Fruit fly (Drosophila melanogaster) whole organism, prepupa: Measurements from ENCODE around the gene Grl36b.

ENCODE experiments used
- Blimp-1 ChIP-seq: fragments of 200-800 bp; sonication (Bioruptor generic); optimal IDR thresholded peaks from 3 replicates; lab custom pipeline; 2017; ENCODE audit warnings: missing biosample characterization, missing genetic modification characterization, mild to moderate bottlenecking, moderate library complexity, missing genetic modification reagents
- CG10631 ChIP-seq: fragments of 200-800 bp; sonication (Bioruptor generic); optimal IDR thresholded peaks from 2 replicates; lab custom pipeline; 2016; ENCODE audit warnings: missing biosample characterization, missing genetic modification characterization
- CG10669 ChIP-seq: fragments of 200-800 bp; sonication (Bioruptor generic); optimal IDR thresholded peaks from 3 replicates; lab custom pipeline; 2018; ENCODE audit warnings: missing biosample characterization, mild to moderate bottlenecking, missing genetic modification characterization, moderate library complexity
- CG11294 ChIP-seq: fragments of 200-800 bp; sonication (Bioruptor generic); IDR thresholded peaks from 2 replicates; pipeline ENCODE4 v1.3.6; 2022; ENCODE audit warnings: missing biosample characterization, missing genetic modification characterization
- CG11762 ChIP-seq: fragments of 200-800 bp; sonication (Bioruptor generic); optimal IDR thresholded peaks from 3 replicates; lab custom pipeline; 2016; ENCODE audit warnings: missing biosample characterization, missing genetic modification characterization; ENCODE audit not compliant: insufficient read depth
- CG11902 ChIP-seq: fragments of 200-800 bp; sonication (Bioruptor generic); optimal IDR thresholded peaks from 3 replicates; lab custom pipeline; 2016; ENCODE audit warnings: missing biosample characterization, missing genetic modification characterization
- CG15336 ChIP-seq: fragments of 200-800 bp; sonication (Bioruptor generic); IDR thresholded peaks from 2 replicates; pipeline ENCODE4 v1.3.6; 2022; ENCODE audit warnings: missing biosample characterization, missing genetic modification characterization
- CG1621 ChIP-seq: fragments of 200-800 bp; sonication (Bioruptor generic); optimal IDR thresholded peaks from 3 replicates; lab custom pipeline; 2018; ENCODE audit warnings: missing biosample characterization, mild to moderate bottlenecking, missing genetic modification characterization
- CG31627 ChIP-seq: fragments of 200-800 bp; sonication (Bioruptor generic); optimal IDR thresholded peaks from 3 replicates; lab custom pipeline; 2016; ENCODE audit warnings: missing biosample characterization, missing genetic modification characterization
- CG32006 ChIP-seq: fragments of 200-800 bp; sonication (Bioruptor generic); optimal IDR thresholded peaks from 3 replicates; lab custom pipeline; 2017; ENCODE audit warnings: missing biosample characterization, mild to moderate bottlenecking, missing genetic modification characterization
- CG34406 ChIP-seq: fragments of 200-800 bp; sonication (Bioruptor generic); optimal IDR thresholded peaks from 3 replicates; lab custom pipeline; 2016; ENCODE audit warnings: missing biosample characterization, missing genetic modification characterization
- CG6276 ChIP-seq: fragments of 200-800 bp; sonication (Bioruptor generic); optimal IDR thresholded peaks from 2 replicates; lab custom pipeline; 2017; ENCODE audit warnings: missing biosample characterization, mild to moderate bottlenecking, missing genetic modification characterization
- CG6792 ChIP-seq: fragments of 200-800 bp; sonication (Bioruptor generic); optimal IDR thresholded peaks from 3 replicates; lab custom pipeline; 2016; ENCODE audit warnings: missing biosample characterization, missing genetic modification characterization
- CG6854 ChIP-seq: fragments of 200-800 bp; sonication (Bioruptor generic); optimal IDR thresholded peaks from 2 replicates; lab custom pipeline; 2017; ENCODE audit warnings: missing biosample characterization, mild to moderate bottlenecking, missing genetic modification characterization
- CG7368 ChIP-seq: fragments of 200-800 bp; sonication (Bioruptor generic); optimal IDR thresholded peaks from 3 replicates; lab custom pipeline; 2016; ENCODE audit warnings: missing biosample characterization, missing genetic modification characterization
- CG8119 ChIP-seq: fragments of 200-800 bp; sonication (Bioruptor generic); IDR thresholded peaks from 3 replicates; pipeline ENCODE4 v1.3.6; 2022; ENCODE audit warnings: missing biosample characterization, missing genetic modification characterization
- CG8319 ChIP-seq: fragments of 200-800 bp; sonication (Bioruptor generic); optimal IDR thresholded peaks from 3 replicates; lab custom pipeline; 2016; ENCODE audit warnings: missing biosample characterization, missing genetic modification characterization
- CG8632 ChIP-seq: fragments of 200-800 bp; sonication (Bioruptor generic); optimal IDR thresholded peaks from 3 replicates; lab custom pipeline; 2016; ENCODE audit warnings: missing biosample characterization, missing genetic modification characterization
- CG9139 ChIP-seq: fragments of 200-800 bp; sonication (Bioruptor generic); optimal IDR thresholded peaks from 3 replicates; lab custom pipeline; 2017; ENCODE audit warnings: missing biosample characterization, mild to moderate bottlenecking, missing genetic modification characterization
- Eip78C ChIP-seq: fragments of 200-800 bp; sonication (Bioruptor generic); peaks from one replicate; lab custom pipeline; 2016; ENCODE audit warnings: missing biosample characterization, missing genetic modification characterization
- Ets21C ChIP-seq: fragments of 200-800 bp; sonication (Bioruptor generic); optimal IDR thresholded peaks from 3 replicates; lab custom pipeline; 2016; ENCODE audit warnings: missing biosample characterization, missing genetic modification characterization
- Ets96B ChIP-seq: fragments of 200-800 bp; optimal IDR thresholded peaks from 2 replicates; lab custom pipeline; 2019; ENCODE audit warnings: missing biosample characterization, mild to moderate bottlenecking, missing genetic modification characterization, moderate library complexity
- Hr38 ChIP-seq: sonication (Bioruptor generic); optimal IDR thresholded peaks from 2 replicates; lab custom pipeline; 2016; ENCODE audit warnings: missing biosample characterization, missing genetic modification characterization
- Hr39 ChIP-seq: fragments of 200-800 bp; sonication (Bioruptor generic); optimal IDR thresholded peaks from 2 replicates; lab custom pipeline; 2016; ENCODE audit warnings: missing biosample characterization, missing genetic modification characterization
- Lpt ChIP-seq: fragments of 200-800 bp; sonication (Bioruptor generic); optimal IDR thresholded peaks from 3 replicates; lab custom pipeline; 2016; ENCODE audit warnings: missing biosample characterization, missing genetic modification characterization
- Met ChIP-seq: fragments of 200-800 bp; sonication (Bioruptor generic); optimal IDR thresholded peaks from 3 replicates; lab custom pipeline; 2016; ENCODE audit warnings: missing biosample characterization, missing genetic modification characterization
- Smox ChIP-seq: fragments of 200-800 bp; sonication (Bioruptor generic); optimal IDR thresholded peaks from 3 replicates; lab custom pipeline; 2016; ENCODE audit warnings: missing biosample characterization, missing genetic modification characterization
- Sox102F ChIP-seq: fragments of 200-800 bp; sonication (Bioruptor generic); optimal IDR thresholded peaks from 2 replicates; lab custom pipeline; 2016; ENCODE audit warnings: missing biosample characterization, mild to moderate bottlenecking, missing genetic modification characterization
- Sox15 ChIP-seq: fragments of 200-800 bp; sonication (Bioruptor generic); optimal IDR thresholded peaks from 3 replicates; lab custom pipeline; 2016; ENCODE audit warnings: missing biosample characterization, missing genetic modification characterization
- acj6 ChIP-seq: fragments of 200-800 bp; sonication (Bioruptor generic); optimal IDR thresholded peaks from 3 replicates; lab custom pipeline; 2016; ENCODE audit warnings: missing biosample characterization, missing genetic modification characterization
- dac ChIP-seq: fragments of 200-800 bp; sonication (Bioruptor generic); optimal IDR thresholded peaks from 2 replicates; lab custom pipeline; 2017; ENCODE audit warnings: missing biosample characterization, mild to moderate bottlenecking, missing genetic modification characterization
- dsx ChIP-seq: fragments of 200-800 bp; optimal IDR thresholded peaks from 3 replicates; lab custom pipeline; 2019; ENCODE audit warnings: missing biosample characterization, mild to moderate bottlenecking, missing genetic modification characterization, moderate library complexity; ENCODE audit not compliant: poor library complexity, severe bottlenecking
- eg ChIP-seq: fragments of 200-800 bp; sonication (Bioruptor generic); IDR thresholded peaks from 3 replicates; pipeline ENCODE4 v1.3.6; 2022; ENCODE audit warnings: missing biosample characterization, missing genetic modification characterization
- esn ChIP-seq: fragments of 200-800 bp; sonication (Bioruptor generic); optimal IDR thresholded peaks from 2 replicates; lab custom pipeline; 2016; ENCODE audit warnings: missing biosample characterization, mild to moderate bottlenecking, missing genetic modification characterization, moderate library complexity
- fd59A ChIP-seq: fragments of 200-800 bp; sonication (Bioruptor generic); optimal IDR thresholded peaks from 2 replicates; lab custom pipeline; 2017; ENCODE audit warnings: missing biosample characterization, mild to moderate bottlenecking, missing genetic modification characterization, missing genetic modification reagents
- fkh ChIP-seq: fragments of 200-800 bp; sonication (Bioruptor generic); optimal IDR thresholded peaks from 3 replicates; lab custom pipeline; 2017; ENCODE audit warnings: missing biosample characterization, mild to moderate bottlenecking, missing genetic modification characterization, moderate library complexity
- lz ChIP-seq: fragments of 200-800 bp; sonication (Bioruptor generic); optimal IDR thresholded peaks from 3 replicates; lab custom pipeline; 2016; ENCODE audit warnings: missing biosample characterization, missing genetic modification characterization
- net ChIP-seq: fragments of 200-800 bp; sonication (Bioruptor generic); optimal IDR thresholded peaks from 3 replicates; lab custom pipeline; 2016; ENCODE audit warnings: missing biosample characterization, missing genetic modification characterization
- pdm3 ChIP-seq: fragments of 200-800 bp; sonication (Bioruptor generic); optimal IDR thresholded peaks from 3 replicates; lab custom pipeline; 2016; ENCODE audit warnings: missing biosample characterization, missing genetic modification characterization
- salr ChIP-seq, 2 experiments: fragments of 200-800 bp; sonication (Bioruptor generic); optimal IDR thresholded peaks; 3 replicates each; lab custom pipeline; 2016 to 2018; ENCODE audit warnings: missing biosample characterization in 2 of 2, missing genetic modification characterization in 2 of 2, mild to moderate bottlenecking in 1 of 2
- spab ChIP-seq: fragments of 200-800 bp; sonication (Bioruptor generic); optimal IDR thresholded peaks from 2 replicates; lab custom pipeline; 2017; ENCODE audit warnings: missing biosample characterization, mild to moderate bottlenecking, missing genetic modification characterization, missing genetic modification reagents
- ss ChIP-seq, 2 experiments: fragments of 200-800 bp; sonication (Bioruptor generic); optimal IDR thresholded peaks; 2 replicates in 1 of 2; 3 replicates in 1 of 2; lab custom pipeline; 2017 to 2018; ENCODE audit warnings: mild to moderate bottlenecking in 2 of 2, missing biosample characterization in 2 of 2, missing genetic modification characterization in 2 of 2, moderate library complexity in 1 of 2
- topi ChIP-seq: fragments of 200-800 bp; sonication (Bioruptor generic); optimal IDR thresholded peaks from 3 replicates; lab custom pipeline; 2016; ENCODE audit warnings: missing biosample characterization, missing genetic modification characterization

Gene Grl36b

dm6 chr2L:18141471-18142345 is 16.2 kb upstream of the Grl36b start (continued):
- TF ChIP-seq CG8119 (peak; percentile 84), Blimp-1 (GFP tag; lab: Kevin White, UChicago) (peak; percentile 39), eg (GFP tag; lab: Robert Waterston, UW) (peak; percentile 78), Ets96B (tag; lab: Kevin White, UChicago) (peak; percentile 32), esn (GFP tag; lab: Kevin White, UChicago) (peak; percentile 85), CG10669 (GFP tag; lab: Kevin White, UChicago) (peak; percentile 57), pdm3 (GFP tag; lab: Kevin White, UChicago) (peak; percentile 79), Met (GFP tag; lab: Kevin White, UChicago) (peak; percentile 78), CG15336 (GFP tag; lab: Robert Waterston, UW) (peak; percentile 82), Hr38 (GFP tag; lab: Kevin White, UChicago) (peak; percentile 17), Hr39 (peak; percentile 68), CG6276 (GFP tag; lab: Kevin White, UChicago) (peak; percentile 74), lz (GFP tag; lab: Kevin White, UChicago) (peak; percentile 77), CG32006 (peak; percentile 87), CG11902 (peak; percentile 25), dsx (GFP tag; lab: Kevin White, UChicago) (peak; percentile 63), salr (GFP tag; optimal IDR thresholded peaks at IDR 0.05; lab: Kevin White, UChicago) (no peak), CG9139 (GFP tag; lab: Kevin White, UChicago) (peak; percentile 48), CG8632 (GFP tag; lab: Kevin White, UChicago) (peak; percentile 63), CG8319 (peak; percentile 51), topi (peak; percentile 76), CG6792 (GFP tag; lab: Kevin White, UChicago) (peak; percentile 70), Sox15 (peak; percentile 51), CG11762 (GFP tag; lab: Kevin White, UChicago) (peak; percentile 61), CG31627 (GFP tag; lab: Kevin White, UChicago) (peak; percentile 70), Sox102F (GFP tag; lab: Kevin White, UChicago) (peak; percentile 78), CG6854 (GFP tag; lab: Kevin White, UChicago) (peak; percentile 70), CG1621 (tag; lab: Kevin White, UChicago) (peak; percentile 40), ss (GFP tag; optimal IDR thresholded peaks at IDR 0.05; lab: Kevin White, UChicago) (peak; percentile 22 to 38), CG34406 (peak; percentile 64), Smox (GFP tag; lab: Kevin White, UChicago) (peak; percentile 77), CG7368 (peak; percentile 44), net (GFP tag; lab: Kevin White, UChicago) (peak; percentile 44), acj6 (GFP tag; lab: Kevin White, UChicago) (peak; percentile 74), CG10631 (GFP tag; lab: Kevin White, UChicago) (peak; percentile 57), dac (GFP tag; lab: Kevin White, UChicago) (peak; percentile 43), fd59A (GFP tag; lab: Kevin White, UChicago) (no peak), Ets21C (GFP tag; lab: Kevin White, UChicago) (peak; percentile 57), Lpt (GFP tag; lab: Kevin White, UChicago) (peak; percentile 80), CG11294 (peak; percentile 39; the same call in 1 of the 2 replicates), spab (no peak), Eip78C (peak; percentile 92), fkh (no peak)
